Worm (Caenorhabditis elegans): Measurements from ENCODE around the gene epn-1.

DNA sequence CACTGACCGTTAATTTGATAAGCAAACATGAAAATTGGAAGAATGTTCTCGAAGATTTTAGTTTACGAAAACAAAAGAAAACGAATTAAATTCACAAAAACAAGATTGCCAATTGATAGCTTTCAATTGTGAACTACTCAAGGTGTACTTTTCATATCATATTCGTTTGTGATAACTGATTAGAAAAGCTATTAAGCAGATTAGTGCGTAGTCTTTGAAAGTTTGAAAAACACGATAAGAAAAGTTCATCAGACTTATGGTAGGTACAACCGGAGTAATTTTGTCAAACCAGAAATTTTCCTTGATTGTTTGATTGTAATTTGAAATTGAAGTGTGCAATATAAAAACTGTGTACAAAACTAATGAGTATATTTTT, 30.8 kb downstream of the epn-1 start:
- no peak for TF ChIP-seq ztf-11 (tag; optimal IDR thresholded peaks at IDR 0.05)
- no peak for TF ChIP-seq ama-1 (optimal IDR thresholded peaks at IDR 0.05)
- no peak for TF ChIP-seq blmp-1 (tag; optimal IDR thresholded peaks at IDR 0.05; ENCODE audit: insufficient read depth)
- no peak for TF ChIP-seq lin-13 (GFP tag; optimal IDR thresholded peaks at IDR 0.05)
- no peak for TF ChIP-seq nhr-11 (tag; optimal IDR thresholded peaks at IDR 0.05)
- TF ChIP-seq nhr-237 (tag; optimal IDR thresholded peaks at IDR 0.05), result no peak
- TF ChIP-seq nhr-12 (tag; optimal IDR thresholded peaks at IDR 0.05), result no peak
- no peak for TF ChIP-seq lin-39 (tag; optimal IDR thresholded peaks at IDR 0.05)
- no peak for TF ChIP-seq skn-1 (tag; optimal IDR thresholded peaks at IDR 0.05)
- no peak for TF ChIP-seq peb-1 (tag; optimal IDR thresholded peaks at IDR 0.05)
- no peak for TF ChIP-seq nhr-25 (tag; optimal IDR thresholded peaks at IDR 0.05)
- no peak for TF ChIP-seq R02D3.7 (tag; optimal IDR thresholded peaks at IDR 0.05)

Measured in whole organism, L2 larva.